Worm (Caenorhabditis elegans): Measurements from ENCODE around the gene srsx-32.
"Not testable (repeated sequence)": the region's sequence is repeated elsewhere in the genome, so short reads cannot be mapped to it uniquely, and the experiment has no call there.

Gene srsx-32

ce11 chrV:7054598-7054997 is 37.4 kb downstream of the srsx-32 start, which contains the start of gene spig-8:
spig-8 (plus strand) TSS chrV:7054898.
- TF ChIP-seq ref-1 (GFP tag; conservative IDR thresholded peaks at IDR 0.05) (no peak), med-1 (GFP tag; optimal IDR thresholded peaks at IDR 0.05; ENCODE audit: insufficient read depth) (no peak), tab-1 (GFP tag; IDR thresholded peaks at IDR 0.05) (no peak), flt-1 (GFP tag; IDR thresholded peaks at IDR 0.05) (no peak), ztf-29 (GFP tag; IDR thresholded peaks at IDR 0.05) (no peak), T22C8.4 (GFP tag; IDR thresholded peaks at IDR 0.05) (no peak), cog-1 (tag; optimal IDR thresholded peaks at IDR 0.05) (no peak), ztf-23 (GFP tag; IDR thresholded peaks at IDR 0.05) (no peak), klf-2 (GFP tag; conservative IDR thresholded peaks at IDR 0.05) (no peak)

ce11 chrV:7057795-7058194 is 40.6 kb downstream of the srsx-32 start, which contains the start of gene Y57E12AL.2:
Y57E12AL.2 (plus strand) TSS chrV:7058095.
- TF ChIP-seq ref-1 (GFP tag; conservative IDR thresholded peaks at IDR 0.05); ztf-29 (GFP tag; IDR thresholded peaks at IDR 0.05); cog-1 (tag; optimal IDR thresholded peaks at IDR 0.05): not testable (repeated sequence)

ce11 chrV:7059350-7059749 is 42.2 kb downstream of the srsx-32 start, which contains the start of gene mdt-6:
mdt-6 (minus strand) TSS chrV:7059624.
- TF ChIP-seq klf-2 (GFP tag; conservative IDR thresholded peaks at IDR 0.05): no peak
- no peak for TF ChIP-seq cog-1 (tag; optimal IDR thresholded peaks at IDR 0.05)
- no peak for TF ChIP-seq flt-1 (GFP tag; IDR thresholded peaks at IDR 0.05)
- TF ChIP-seq tab-1 (GFP tag; IDR thresholded peaks at IDR 0.05): no peak
- no peak for TF ChIP-seq med-1 (GFP tag; optimal IDR thresholded peaks at IDR 0.05; ENCODE audit: insufficient read depth)
- TF ChIP-seq ztf-29 (GFP tag; IDR thresholded peaks at IDR 0.05): no peak
- no peak for TF ChIP-seq T22C8.4 (GFP tag; IDR thresholded peaks at IDR 0.05)
- no peak for TF ChIP-seq ztf-23 (GFP tag; IDR thresholded peaks at IDR 0.05)
- no peak for TF ChIP-seq ref-1 (GFP tag; conservative IDR thresholded peaks at IDR 0.05)

- TF ChIP-seq T22C8.4 (GFP tag; IDR thresholded peaks at IDR 0.05): peak; percentile 54
- TF ChIP-seq ref-1 (GFP tag; conservative IDR thresholded peaks at IDR 0.05): no peak
- peak; percentile 56 for TF ChIP-seq med-1 (GFP tag; optimal IDR thresholded peaks at IDR 0.05; ENCODE audit: insufficient read depth)
- peak; percentile 50; the same call in 1 of the 2 replicates for TF ChIP-seq klf-2 (GFP tag; conservative IDR thresholded peaks at IDR 0.05)
- TF ChIP-seq tab-1 (GFP tag; IDR thresholded peaks at IDR 0.05): 0 out of 2 replicates have a peak, but pooled peaks have one; percentile 38
- TF ChIP-seq ztf-29 (GFP tag; IDR thresholded peaks at IDR 0.05): 0 out of 2 replicates have a peak, but pooled peaks have one; percentile 15
- TF ChIP-seq cog-1 (tag; optimal IDR thresholded peaks at IDR 0.05): peak; percentile 43
- TF ChIP-seq flt-1 (GFP tag; IDR thresholded peaks at IDR 0.05): peak; percentile 54
- peak; percentile 80 for TF ChIP-seq ztf-23 (GFP tag; IDR thresholded peaks at IDR 0.05)
Observed at ce11 chrV:7060396-7060795, 43.2 kb downstream of the srsx-32 start, which contains the start of the genes Y57E12AL.6 and Y57E12AL.1. Y57E12AL.6 (minus strand) TSS chrV:7060470. Y57E12AL.1 (plus strand) TSS chrV:7060530.

DNA sequence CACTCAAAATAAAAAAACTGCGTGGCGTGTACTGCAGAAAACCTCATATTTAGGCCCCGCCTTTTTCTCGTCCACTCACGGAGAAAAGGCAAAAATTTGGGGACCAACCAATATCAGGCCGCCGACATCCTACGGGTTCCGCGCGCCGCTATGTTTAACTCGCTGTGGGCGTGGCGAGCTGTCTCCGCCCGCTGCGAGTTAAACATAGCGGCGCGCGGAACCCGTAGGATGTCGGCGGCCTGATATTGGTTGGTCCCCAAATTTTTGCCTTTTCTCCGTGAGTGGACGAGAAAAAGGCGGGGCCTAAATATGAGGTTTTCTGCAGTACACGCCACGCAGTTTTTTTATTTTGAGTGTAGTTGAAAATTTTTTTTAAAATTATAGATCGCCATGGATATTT is 45.6 kb downstream of the srsx-32 start, which contains the start of gene tmem-258:
tmem-258 (plus strand) TSS at position 385 of the 400 bp plus-strand sequence.
- TF ChIP-seq klf-2 (GFP tag; conservative IDR thresholded peaks at IDR 0.05); ztf-29 (GFP tag; IDR thresholded peaks at IDR 0.05); ztf-23 (GFP tag; IDR thresholded peaks at IDR 0.05): not testable (repeated sequence)

DNA sequence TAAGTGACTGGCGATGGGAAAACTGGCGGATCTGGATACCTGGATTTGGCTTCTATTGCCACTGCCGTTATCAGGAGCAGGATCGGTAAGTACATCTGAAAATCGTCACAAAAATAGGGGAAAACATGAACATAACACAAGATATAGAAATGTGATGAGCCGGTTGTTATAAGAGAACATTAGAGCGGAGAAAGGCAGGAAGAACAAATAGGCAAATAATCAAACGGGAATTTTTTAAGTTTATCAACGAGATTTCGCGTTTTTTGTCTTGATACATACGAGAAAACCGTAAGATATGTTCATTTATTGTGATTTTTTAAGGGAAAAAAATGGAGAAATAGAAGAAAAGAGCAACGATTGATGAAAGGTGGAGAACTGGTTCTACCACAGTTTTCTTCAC is 48.1 kb downstream of the srsx-32 start, which contains the start of gene Y57E12AR.1:
Y57E12AR.1 (minus strand) TSS at position 101 of the 400 bp plus-strand sequence.
- no peak for TF ChIP-seq klf-2 (GFP tag; conservative IDR thresholded peaks at IDR 0.05)
- TF ChIP-seq T22C8.4 (GFP tag; IDR thresholded peaks at IDR 0.05): no peak
- no peak for TF ChIP-seq cog-1 (tag; optimal IDR thresholded peaks at IDR 0.05)
- TF ChIP-seq med-1 (GFP tag; optimal IDR thresholded peaks at IDR 0.05; ENCODE audit: insufficient read depth): no peak
- TF ChIP-seq tab-1 (GFP tag; IDR thresholded peaks at IDR 0.05): no peak
- TF ChIP-seq ztf-23 (GFP tag; IDR thresholded peaks at IDR 0.05): no peak
- no peak for TF ChIP-seq flt-1 (GFP tag; IDR thresholded peaks at IDR 0.05)
- TF ChIP-seq ztf-29 (GFP tag; IDR thresholded peaks at IDR 0.05): no peak
- TF ChIP-seq ref-1 (GFP tag; conservative IDR thresholded peaks at IDR 0.05): no peak

Measured in whole organism, midembryonic.